Worm (Caenorhabditis elegans) whole organism, young adult: ENCODE data around the gene chts-1.

Experiments used
- T07F8.4 ChIP-seq: sonication (generic microtip); optimal IDR thresholded peaks from 2 replicates; lab custom pipeline; 2016; ENCODE audit warnings: mild to moderate bottlenecking, missing genetic modification characterization, moderate library complexity, missing compliant biosample characterization
- him-1 ChIP-seq: sonication (generic microtip); optimal IDR thresholded peaks from 2 replicates; lab custom pipeline; 2016; ENCODE audit warnings: missing genotype, missing genetic modification reagents, missing genetic modification characterization, missing compliant biosample characterization
- mxl-1 ChIP-seq: sonication (generic microtip); optimal IDR thresholded peaks from 2 replicates; lab custom pipeline; 2016; ENCODE audit warnings: missing genetic modification characterization, missing compliant biosample characterization
- somi-1 ChIP-seq: fragments of 200-800 bp; sonication (Bioruptor generic); optimal IDR thresholded peaks from 2 replicates; lab custom pipeline; 2018; ENCODE audit warnings: mild to moderate bottlenecking, missing genetic modification characterization, missing compliant biosample characterization

DNA sequence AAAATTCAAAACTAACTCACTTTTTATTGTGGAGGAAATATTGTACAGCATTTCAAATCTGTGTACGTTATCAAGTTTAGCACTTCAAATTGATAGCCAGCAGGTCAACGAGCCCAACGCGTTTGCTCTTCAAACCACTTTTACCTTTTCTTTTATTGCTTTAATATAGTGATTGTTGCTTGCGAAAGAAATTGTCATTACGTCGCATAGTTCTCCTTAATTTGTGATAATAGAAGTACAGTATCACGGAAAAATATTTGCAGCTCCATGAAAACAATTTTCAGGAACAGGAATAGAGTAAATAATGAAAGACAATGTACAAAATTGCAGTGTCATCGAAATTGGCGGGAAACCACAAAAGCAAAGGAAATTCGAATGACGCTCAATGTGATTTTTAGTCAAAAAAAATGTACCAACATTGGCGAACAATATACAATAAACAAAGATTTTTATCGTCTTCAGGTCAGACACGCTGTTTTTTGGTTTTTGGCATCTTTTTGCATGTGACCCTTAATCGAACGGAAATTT is 39.5 kb upstream of the chts-1 start, which contains the start of the genes PDB1.1 and F08C6.5:
- TF ChIP-seq him-1 (tag; lab: Kevin White, UChicago) = no peak
- TF ChIP-seq somi-1 (GFP tag; lab: Kevin White, UChicago) = no peak
- no peak for TF ChIP-seq T07F8.4
- TF ChIP-seq mxl-1 (tag; lab: Kevin White, UChicago) = no peak
